Fruit fly (Drosophila melanogaster) whole organism, embryonic: ENCODE measurements around the gene Hmt4-20.

Source experiments
- B-H2 ChIP-seq: fragments of 200-800 bp; sonication (Bioruptor generic); optimal IDR thresholded peaks from 2 replicates; lab custom pipeline; 2018; ENCODE audit warnings: missing biosample characterization, mild to moderate bottlenecking, missing genetic modification characterization
- BEAF-32 ChIP-seq: fragments of 200-800 bp; sonication (Bioruptor generic); optimal IDR thresholded peaks from 3 replicates; lab custom pipeline; 2017; ENCODE audit warnings: missing biosample characterization, missing genetic modification characterization, mild to moderate bottlenecking, moderate library complexity, missing genetic modification reagents
- Bgb ChIP-seq: fragments of 200-800 bp; sonication (Bioruptor generic); IDR thresholded peaks from 2 replicates; pipeline ENCODE4 v1.3.6; 2022; ENCODE audit warnings: missing biosample characterization, missing genetic modification characterization; ENCODE audit not compliant: partially characterized antibody
- CG11696 ChIP-seq: fragments of 200-800 bp; sonication (Bioruptor generic); IDR thresholded peaks from 2 replicates; pipeline ENCODE4 v1.3.6; 2022; ENCODE audit warnings: missing biosample characterization, missing genetic modification characterization
- CG12391 ChIP-seq: fragments of 200-800 bp; sonication (Bioruptor generic); optimal IDR thresholded peaks from 3 replicates; lab custom pipeline; 2018; ENCODE audit warnings: missing biosample characterization, mild to moderate bottlenecking, missing genetic modification characterization, moderate library complexity
- CG12744 ChIP-seq: fragments of 200-800 bp; sonication (Bioruptor generic); optimal IDR thresholded peaks from 2 replicates; lab custom pipeline; 2016; ENCODE audit warnings: missing biosample characterization, missing genetic modification characterization
- CG1603 ChIP-seq: fragments of 200-800 bp; sonication (Bioruptor generic); optimal IDR thresholded peaks from 2 replicates; lab custom pipeline; 2019; ENCODE audit warnings: missing biosample characterization, mild to moderate bottlenecking, missing genetic modification characterization, moderate library complexity
- CG17385 ChIP-seq: fragments of 200-800 bp; sonication (Bioruptor generic); optimal IDR thresholded peaks from 3 replicates; lab custom pipeline; 2018; ENCODE audit warnings: missing biosample characterization, mild to moderate bottlenecking, missing genetic modification characterization
- CG17612 ChIP-seq: fragments of 200-800 bp; sonication (Bioruptor generic); IDR thresholded peaks from 2 replicates; pipeline ENCODE4 v1.3.6; 2022; ENCODE audit warnings: missing biosample characterization, missing genetic modification characterization
- CG18599 ChIP-seq: fragments of 200-800 bp; sonication (Bioruptor generic); optimal IDR thresholded peaks from 3 replicates; lab custom pipeline; 2017; ENCODE audit warnings: missing biosample characterization, missing genetic modification characterization, mild to moderate bottlenecking, moderate library complexity, missing genetic modification reagents
- CG2889 ChIP-seq: fragments of 200-800 bp; sonication (Bioruptor generic); IDR thresholded peaks from 3 replicates; pipeline ENCODE4 v1.3.6; 2022; ENCODE audit warnings: missing biosample characterization, missing genetic modification characterization
- CG33213 ChIP-seq: fragments of 200-800 bp; sonication (Bioruptor generic); optimal IDR thresholded peaks from 3 replicates; lab custom pipeline; 2016; ENCODE audit warnings: missing biosample characterization, missing genetic modification characterization
- CG3847 ChIP-seq: fragments of 200-800 bp; sonication (Bioruptor generic); IDR thresholded peaks from 2 replicates; pipeline ENCODE4 v1.3.6; 2022; ENCODE audit warnings: missing biosample characterization, missing genetic modification characterization
- CG6254 ChIP-seq: fragments of 200-800 bp; sonication (Bioruptor generic); optimal IDR thresholded peaks from 3 replicates; lab custom pipeline; 2017; ENCODE audit warnings: mild to moderate bottlenecking, missing biosample characterization, missing genetic modification reagents, missing genetic modification characterization
- CG6654 ChIP-seq: fragments of 200-800 bp; sonication (Bioruptor generic); optimal IDR thresholded peaks from 2 replicates; lab custom pipeline; 2017; ENCODE audit warnings: missing biosample characterization, mild to moderate bottlenecking, missing genetic modification characterization
- CG6791 ChIP-seq: fragments of 200-800 bp; sonication (Bioruptor generic); IDR thresholded peaks from 3 replicates; pipeline ENCODE4 v1.3.6; 2022; ENCODE audit warnings: missing biosample characterization, missing genetic modification characterization; ENCODE audit not compliant: partially characterized antibody
- CG7271 ChIP-seq: fragments of 200-800 bp; sonication (Bioruptor generic); optimal IDR thresholded peaks from 2 replicates; lab custom pipeline; 2018; ENCODE audit warnings: missing biosample characterization, mild to moderate bottlenecking, missing genetic modification characterization, moderate library complexity
- CG7372 ChIP-seq: fragments of 200-800 bp; sonication (Bioruptor generic); IDR thresholded peaks from 2 replicates; pipeline ENCODE4 v1.3.6; 2022; ENCODE audit warnings: missing biosample characterization, missing genetic modification characterization
- Camta ChIP-seq: fragments of 200-800 bp; sonication (Bioruptor generic); optimal IDR thresholded peaks from 2 replicates; lab custom pipeline; 2016; ENCODE audit warnings: missing biosample characterization, missing genetic modification characterization
- HHEX ChIP-seq: fragments of 200-800 bp; sonication (Bioruptor generic); optimal IDR thresholded peaks from 3 replicates; lab custom pipeline; 2017; ENCODE audit warnings: missing biosample characterization, mild to moderate bottlenecking, missing genetic modification characterization, missing genetic modification reagents
- HLH54F ChIP-seq: fragments of 200-800 bp; sonication (Bioruptor generic); optimal IDR thresholded peaks from 3 replicates; lab custom pipeline; 2016; ENCODE audit warnings: missing biosample characterization, missing genetic modification characterization
- Hr78 ChIP-seq, 2 experiments: fragments of 200-800 bp in 1 of 2; fragments of >200 bp in 1 of 2; sonication (Bioruptor generic) in 1 of 2; optimal IDR thresholded peaks; 2 replicates each; lab custom pipeline; 2017 to 2019; ENCODE audit warnings: missing biosample characterization in 2 of 2, missing genetic modification characterization in 2 of 2, mild to moderate bottlenecking in 1 of 2, moderate library complexity in 1 of 2
- NC2β ChIP-seq: fragments of 200-800 bp; sonication (Bioruptor generic); optimal IDR thresholded peaks from 2 replicates; lab custom pipeline; 2016; ENCODE audit warnings: missing biosample characterization, missing genetic modification characterization
- Oaz ChIP-seq: fragments of 200-800 bp; sonication (Bioruptor generic); IDR thresholded peaks from 2 replicates; pipeline ENCODE4 v1.3.6; 2022; ENCODE audit warnings: missing biosample characterization, missing genetic modification characterization
- Opbp ChIP-seq: fragments of 200-800 bp; sonication (Bioruptor generic); IDR thresholded peaks from 3 replicates; pipeline ENCODE4 v1.3.6; 2022; ENCODE audit warnings: missing biosample characterization, missing genetic modification characterization; ENCODE audit not compliant: partially characterized antibody
- Xrp1 ChIP-seq: fragments of 200-800 bp; sonication (Bioruptor generic); IDR thresholded peaks from 2 replicates; pipeline ENCODE4 v1.3.6; 2022; ENCODE audit warnings: missing biosample characterization, missing genetic modification characterization
- ap ChIP-seq: fragments of 200-800 bp; sonication (Bioruptor generic); IDR thresholded peaks from 2 replicates; pipeline ENCODE4 v1.3.6; 2022; ENCODE audit warnings: missing biosample characterization, missing genetic modification characterization
- ara ChIP-seq: fragments of 200-800 bp; sonication (Bioruptor generic); IDR thresholded peaks from 2 replicates; pipeline ENCODE4 v1.3.6; 2022; ENCODE audit warnings: missing biosample characterization, missing genetic modification characterization
- bab2 ChIP-seq: fragments of 200-800 bp; sonication (Bioruptor generic); optimal IDR thresholded peaks from 2 replicates; lab custom pipeline; 2016; ENCODE audit warnings: missing biosample characterization, missing genetic modification characterization
- bsh ChIP-seq, 2 experiments: fragments of 200-800 bp; sonication (Bioruptor generic); optimal IDR thresholded peaks; 2 replicates each; lab custom pipeline; 2017 to 2018; ENCODE audit warnings: mild to moderate bottlenecking in 2 of 2, missing biosample characterization in 2 of 2, missing genetic modification characterization in 2 of 2, moderate library complexity in 1 of 2
- chif ChIP-seq, 2 experiments: fragments of 200-800 bp; sonication (Bioruptor generic); optimal IDR thresholded peaks; 3 replicates each; lab custom pipeline; 2016; ENCODE audit warnings: missing biosample characterization in 2 of 2, missing genetic modification characterization in 2 of 2
- crol ChIP-seq: fragments of 200-800 bp; sonication (Bioruptor generic); IDR thresholded peaks from 2 replicates; pipeline ENCODE4 v1.3.6; 2022; ENCODE audit warnings: missing biosample characterization, missing genetic modification characterization
- dysf ChIP-seq: fragments of 200-800 bp; sonication (Bioruptor generic); IDR thresholded peaks from 3 replicates; pipeline ENCODE4 v1.3.6; 2022; ENCODE audit warnings: missing biosample characterization, missing genetic modification characterization
- emc ChIP-seq: fragments of 200-800 bp; sonication (Bioruptor generic); optimal IDR thresholded peaks from 2 replicates; lab custom pipeline; 2016; ENCODE audit warnings: missing biosample characterization, missing genetic modification characterization
- grn ChIP-seq: fragments of 200-800 bp; sonication (Bioruptor generic); optimal IDR thresholded peaks from 3 replicates; lab custom pipeline; 2017; ENCODE audit warnings: missing biosample characterization, missing genetic modification characterization
- insv ChIP-seq, 2 experiments: fragments of 200-800 bp; sonication (Bioruptor generic); optimal IDR thresholded peaks; 3 replicates each; lab custom pipeline; 2016 to 2018; ENCODE audit warnings: missing biosample characterization in 2 of 2, missing genetic modification characterization in 2 of 2
- lmd ChIP-seq: fragments of 200-800 bp; sonication (Bioruptor generic); IDR thresholded peaks from 2 replicates; pipeline ENCODE4 v1.3.6; 2022; ENCODE audit warnings: missing biosample characterization, missing genetic modification characterization
- luna ChIP-seq: fragments of 200-800 bp; sonication (Bioruptor generic); optimal IDR thresholded peaks from 2 replicates; lab custom pipeline; 2016; ENCODE audit warnings: missing biosample characterization, missing genetic modification characterization
- nmo ChIP-seq: fragments of 200-800 bp; sonication (Bioruptor generic); optimal IDR thresholded peaks from 2 replicates; lab custom pipeline; 2018; ENCODE audit warnings: missing biosample characterization, mild to moderate bottlenecking, missing genetic modification characterization, moderate library complexity
- oc ChIP-seq: fragments of 200-800 bp; sonication (Bioruptor generic); optimal IDR thresholded peaks from 2 replicates; lab custom pipeline; 2018; ENCODE audit warnings: missing biosample characterization, mild to moderate bottlenecking, missing genetic modification characterization, moderate library complexity
- otp ChIP-seq: fragments of 200-800 bp; sonication (Bioruptor generic); IDR thresholded peaks from 3 replicates; pipeline ENCODE4, ENCODE4 v1.3.6; 2022; ENCODE audit warnings: missing biosample characterization, missing genetic modification characterization
- pros ChIP-seq: fragments of 200-800 bp; sonication (Bioruptor generic); optimal IDR thresholded peaks from 3 replicates; lab custom pipeline; 2019; ENCODE audit warnings: missing biosample characterization, mild to moderate bottlenecking, missing genetic modification characterization, moderate library complexity
- sd ChIP-seq: fragments of 200-800 bp; sonication (Bioruptor generic); optimal IDR thresholded peaks from 3 replicates; lab custom pipeline; 2018; ENCODE audit warnings: missing biosample characterization, mild to moderate bottlenecking, missing genetic modification characterization, moderate library complexity
- sens ChIP-seq: fragments of 200-800 bp; sonication (Bioruptor generic); peaks from one replicate; lab custom pipeline; 2016; ENCODE audit warnings: missing biosample characterization, missing genetic modification characterization
- twi ChIP-seq: fragments of 200-800 bp; optimal IDR thresholded peaks from 2 replicates; lab custom pipeline; 2019; ENCODE audit warnings: missing biosample characterization, mild to moderate bottlenecking, missing genetic modification characterization, moderate library complexity
- vnd ChIP-seq: fragments of 200-800 bp; sonication (Bioruptor generic); IDR thresholded peaks from 3 replicates; pipeline ENCODE4 v1.3.6; 2022; ENCODE audit warnings: missing biosample characterization, missing genetic modification characterization; ENCODE audit not compliant: partially characterized antibody
- zen2 ChIP-seq: fragments of 200-800 bp; sonication (Bioruptor generic); IDR thresholded peaks from 3 replicates; pipeline ENCODE4 v1.3.6; 2022; ENCODE audit warnings: missing biosample characterization, missing genetic modification characterization; ENCODE audit not compliant: partially characterized antibody

Hmt4-20 gene

DNA sequence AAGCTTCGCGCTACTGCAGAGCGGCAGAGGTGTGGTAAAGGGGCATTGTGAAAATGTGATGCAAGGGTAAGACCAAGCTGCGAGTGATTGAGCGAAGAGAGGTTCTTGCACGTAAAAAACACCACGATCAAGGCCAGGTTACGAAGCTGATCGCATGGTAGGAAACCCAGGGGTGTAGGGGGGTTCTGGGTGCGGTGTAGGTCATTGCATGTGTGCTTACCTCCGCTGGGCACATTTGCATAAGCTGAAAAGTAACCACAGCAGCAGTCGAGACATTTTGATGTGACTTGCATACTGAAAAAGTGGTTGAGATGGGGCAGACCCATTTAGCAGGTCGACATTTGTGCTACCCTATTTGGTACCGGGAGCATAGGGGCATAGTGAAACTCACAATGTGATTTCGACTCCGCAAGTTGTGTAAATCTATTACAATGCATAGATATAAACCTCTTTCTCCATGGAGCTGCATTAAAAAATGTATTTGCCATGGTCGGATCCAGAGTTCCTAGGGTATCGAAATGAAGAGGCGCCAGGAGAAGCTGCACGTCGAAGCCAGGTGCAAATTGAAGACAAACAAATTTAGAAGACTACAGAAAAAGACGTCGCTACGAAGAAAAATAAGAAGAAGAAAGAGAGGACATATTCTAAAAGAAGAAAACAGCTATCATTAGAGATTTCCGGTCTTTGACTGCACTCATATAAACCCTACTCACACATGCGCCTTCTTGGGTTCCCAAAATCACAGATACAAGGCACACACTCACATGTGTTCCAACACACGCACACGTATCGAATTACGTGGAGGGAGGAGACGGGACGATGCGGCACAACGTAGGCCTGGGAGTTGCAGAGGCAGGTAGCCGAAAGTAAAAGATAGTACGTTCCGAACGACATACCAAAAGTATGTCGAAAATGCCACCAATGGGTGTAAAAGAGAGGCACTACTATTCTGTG lies 37.3 kb upstream of the Hmt4-20 start (continued):
- TF ChIP-seq crol (GFP tag; lab: Robert Waterston, UW) (peak; percentile 78), zen2 (no peak), BEAF-32 (GFP tag; lab: Kevin White, UChicago) (no peak), ara (GFP tag; lab: Robert Waterston, UW) (no peak), NC2β (GFP tag; lab: Kevin White, UChicago) (no peak), CG33213 (no peak), pros (GFP tag; lab: Kevin White, UChicago) (peak; percentile 88), emc (no peak), luna (GFP tag; lab: Kevin White, UChicago) (no peak), CG12391 (tag; lab: Kevin White, UChicago) (peak; percentile 8), Hr78 (GFP tag; optimal IDR thresholded peaks at IDR 0.05; lab: Kevin White, UChicago) (peak in 1 of 2 experiments; percentile 33), bsh (GFP tag; optimal IDR thresholded peaks at IDR 0.05; lab: Kevin White, UChicago) (peak in 1 of 2 experiments; percentile 16), CG11696 (GFP tag; lab: Robert Waterston, UW) (no peak), HLH54F (GFP tag; lab: Kevin White, UChicago) (no peak), CG7372 (no peak), grn (no peak), bab2 (GFP tag; lab: Kevin White, UChicago) (no peak), twi (peak; percentile 93), insv (GFP tag; optimal IDR thresholded peaks at IDR 0.05; lab: Kevin White, UChicago) (no peak), sd (tag; lab: Kevin White, UChicago) (peak; percentile 18), CG17385 (peak; percentile 35), chif (GFP tag; optimal IDR thresholded peaks at IDR 0.05; lab: Kevin White, UChicago) (peak in 1 of 2 experiments; percentile 1), HHEX (GFP tag; lab: Kevin White, UChicago) (no peak), oc (tag; lab: Kevin White, UChicago) (peak; percentile 42), dysf (GFP tag; lab: Robert Waterston, UW) (0 out of 3 replicates have a peak, but pooled peaks have one; percentile 16), CG18599 (no peak), lmd (GFP tag; lab: Robert Waterston, UW) (no peak), Oaz (GFP tag; lab: Robert Waterston, UW) (no peak), CG17612 (GFP tag; lab: Robert Waterston, UW) (no peak), CG6654 (GFP tag; lab: Kevin White, UChicago) (no peak), CG3847 (GFP tag; lab: Robert Waterston, UW) (no peak), CG12744 (GFP tag; lab: Kevin White, UChicago) (no peak), Camta (no peak), Xrp1 (GFP tag; lab: Robert Waterston, UW) (peak; percentile 44; the same call in 1 of the 2 replicates), nmo (GFP tag; lab: Kevin White, UChicago) (peak; percentile 4), Opbp (0 out of 3 replicates have a peak, but pooled peaks have one; percentile 27), Bgb (GFP tag; lab: Robert Waterston, UW) (no peak), CG6254 (GFP tag; lab: Kevin White, UChicago) (no peak), ap (no peak), CG1603 (peak; percentile 26), CG7271 (tag; lab: Kevin White, UChicago) (no peak), vnd (GFP tag; lab: Robert Waterston, UW) (no peak), B-H2 (GFP tag; lab: Kevin White, UChicago) (no peak), sens (GFP tag; lab: Kevin White, UChicago) (peak; percentile 1), otp (GFP tag; lab: Robert Waterston, UW) (0 out of 3 replicates have a peak, but pooled peaks have one; percentile 29), CG6791 (GFP tag; lab: Robert Waterston, UW) (0 out of 3 replicates have a peak, but pooled peaks have one; percentile 6), CG2889 (GFP tag; lab: Robert Waterston, UW) (no peak)
